Worm (Caenorhabditis elegans) whole organism, young adult: ENCODE data around the gene C14A4.12.

ENCODE experiments used
- F10E7.11 ChIP-seq: sonication (generic microtip); optimal IDR thresholded peaks from 2 replicates; lab custom pipeline; 2017; ENCODE audit warnings: mild to moderate bottlenecking, missing genetic modification characterization, moderate library complexity, missing compliant biosample characterization
- attf-3 ChIP-seq: fragments of 200-800 bp; sonication (Bioruptor generic); conservative IDR thresholded peaks from 2 replicates; pipeline ENCODE4 v1.3.6; 2022; ENCODE audit warnings: missing genetic modification reagents, missing genetic modification characterization, missing compliant biosample characterization
- ceh-100 ChIP-seq: fragments of 200-800 bp; sonication (Bioruptor generic); IDR thresholded peaks from 2 replicates; pipeline ENCODE4 v1.3.6; 2022; ENCODE audit warnings: missing genetic modification reagents, missing genetic modification characterization, missing compliant biosample characterization
- dpl-1 ChIP-seq: fragments of 150-350 bp; optimal IDR thresholded peaks from 2 replicates; lab custom pipeline; 2014; ENCODE audit warnings: missing biosample characterization, missing genetic modification reagents, missing genetic modification characterization
- gei-17 ChIP-seq: fragments of 200-800 bp; sonication (Bioruptor generic); optimal IDR thresholded peaks from 2 replicates; lab custom pipeline; 2018; ENCODE audit warnings: mild to moderate bottlenecking, missing genetic modification characterization, missing compliant biosample characterization
- him-1 ChIP-seq: sonication (generic microtip); optimal IDR thresholded peaks from 2 replicates; lab custom pipeline; 2016; ENCODE audit warnings: missing genotype, missing genetic modification reagents, missing genetic modification characterization, missing compliant biosample characterization
- lsl-1 ChIP-seq: fragments of 200-800 bp; sonication (Bioruptor generic); optimal IDR thresholded peaks from 2 replicates; lab custom pipeline; 2018; ENCODE audit warnings: mild to moderate bottlenecking, missing genetic modification characterization, moderate library complexity, missing compliant biosample characterization
- mxl-1 ChIP-seq: sonication (generic microtip); optimal IDR thresholded peaks from 2 replicates; lab custom pipeline; 2016; ENCODE audit warnings: missing genetic modification characterization, missing compliant biosample characterization
- pha-4 ChIP-seq: fragments of 150-350 bp; sonication (generic microtip); optimal IDR thresholded peaks from 2 replicates; lab custom pipeline; 2014; ENCODE audit warnings: missing biosample characterization, missing genetic modification reagents, missing genetic modification characterization
- repo-1 ChIP-seq: sonication (generic microtip); optimal IDR thresholded peaks from 2 replicates; lab custom pipeline; 2017; ENCODE audit warnings: mild to moderate bottlenecking, missing genetic modification characterization, missing compliant biosample characterization
- snpc-1.3 ChIP-seq: sonication (generic microtip); optimal IDR thresholded peaks from 2 replicates; lab custom pipeline; 2017; ENCODE audit warnings: missing genetic modification characterization, mild to moderate bottlenecking, missing compliant biosample characterization, antibody characterized with exemption, moderate library complexity, missing genotype, missing genetic modification reagents; ENCODE audit not compliant: insufficient read depth
- snpc-4 ChIP-seq, 5 experiments: fragments of 150-350 bp in 1 of 5; sonication (generic microtip) in 4 of 5; optimal IDR thresholded peaks; 2 replicates each; lab custom pipeline; 2014 to 2018; ENCODE audit warnings: missing genetic modification characterization in 5 of 5, missing biosample characterization in 3 of 5, antibody characterized with exemption in 2 of 5, mild to moderate bottlenecking in 2 of 5, missing compliant biosample characterization in 2 of 5, missing genotype in 2 of 5, moderate library complexity in 2 of 5, missing genetic modification reagents in 1 of 5
- tbx-9 ChIP-seq: sonication (generic microtip); optimal IDR thresholded peaks from 2 replicates; lab custom pipeline; 2016; ENCODE audit warnings: borderline replicate concordance, missing genetic modification characterization, inconsistent platforms, missing compliant biosample characterization

- TF ChIP-seq him-1: peak; percentile 97
- peak; percentile 94 for TF ChIP-seq ceh-100 (GFP tag; lab: Robert Waterston, UW)
- peak; percentile 94 for TF ChIP-seq attf-3 (GFP tag; lab: Robert Waterston, UW)
- TF ChIP-seq repo-1 (tag; lab: Kevin White, UChicago): peak; percentile 98
- TF ChIP-seq mxl-1 (tag; lab: Kevin White, UChicago): no peak
- TF ChIP-seq F10E7.11 (tag; lab: Kevin White, UChicago): peak; percentile 87
- TF ChIP-seq tbx-9 (tag; lab: Kevin White, UChicago): no peak
- peak; percentile 98 for TF ChIP-seq pha-4 (tag; lab: Kevin White, UChicago)
- peak; percentile 98 for TF ChIP-seq snpc-1.3 (tag; lab: Kevin White, UChicago)
- TF ChIP-seq lsl-1 (GFP tag; lab: Kevin White, UChicago): peak; percentile 96
- TF ChIP-seq dpl-1 (GFP tag; lab: Kevin White, UChicago): peak; percentile 100
- peak; percentile 91 for TF ChIP-seq snpc-4 (GFP tag; optimal IDR thresholded peaks at IDR 0.05; lab: Kevin White, UChicago)
- TF ChIP-seq snpc-4 (tag; optimal IDR thresholded peaks at IDR 0.05; lab: Kevin White, UChicago): peak; percentile 92 to 95 (median 93)
- peak; percentile 91 for TF ChIP-seq gei-17 (GFP tag; lab: Kevin White, UChicago)
These were observed 49.5 kb upstream of the C14A4.12 start, which contains the start of gene cdc-48.1 for ce11 chrII:10563368-10563767.
